Fruit fly (Drosophila melanogaster): ENCODE measurements around the gene Nop56.

The Nop56 gene

DNA sequence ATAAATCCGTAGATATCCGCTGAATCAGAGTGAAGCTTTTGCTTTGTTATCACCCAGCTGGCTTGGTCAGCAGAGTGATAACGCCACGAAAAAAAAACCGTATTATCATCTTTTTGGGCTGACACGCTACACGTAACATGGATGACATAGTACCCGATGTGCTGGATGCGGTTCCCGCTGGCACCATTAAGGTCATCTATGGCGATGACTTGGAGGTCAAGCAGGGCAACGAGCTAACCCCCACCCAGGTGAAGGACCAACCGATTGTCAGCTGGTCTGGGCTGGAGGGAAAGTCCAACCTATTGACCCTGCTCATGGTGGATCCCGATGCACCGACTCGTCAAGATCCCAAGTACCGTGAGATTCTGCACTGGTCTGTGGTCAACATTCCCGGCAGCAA lies 44.3 kb upstream of the Nop56 start:
- TF ChIP-seq CG14655 (GFP tag; optimal IDR thresholded peaks at IDR 0.05) (no peak), CG15710 (tag; optimal IDR thresholded peaks at IDR 0.05) (no peak), D1 (tag; optimal IDR thresholded peaks at IDR 0.05) (no peak), Ets98B (GFP tag; IDR thresholded peaks at IDR 0.05) (no peak), CG12605 (GFP tag; IDR thresholded peaks at IDR 0.05) (no peak), CG8301 (tag; optimal IDR thresholded peaks at IDR 0.05) (no peak), CG4496 (GFP tag; IDR thresholded peaks at IDR 0.05) (no peak), Snoo (tag; optimal IDR thresholded peaks at IDR 0.05) (no peak)

DNA sequence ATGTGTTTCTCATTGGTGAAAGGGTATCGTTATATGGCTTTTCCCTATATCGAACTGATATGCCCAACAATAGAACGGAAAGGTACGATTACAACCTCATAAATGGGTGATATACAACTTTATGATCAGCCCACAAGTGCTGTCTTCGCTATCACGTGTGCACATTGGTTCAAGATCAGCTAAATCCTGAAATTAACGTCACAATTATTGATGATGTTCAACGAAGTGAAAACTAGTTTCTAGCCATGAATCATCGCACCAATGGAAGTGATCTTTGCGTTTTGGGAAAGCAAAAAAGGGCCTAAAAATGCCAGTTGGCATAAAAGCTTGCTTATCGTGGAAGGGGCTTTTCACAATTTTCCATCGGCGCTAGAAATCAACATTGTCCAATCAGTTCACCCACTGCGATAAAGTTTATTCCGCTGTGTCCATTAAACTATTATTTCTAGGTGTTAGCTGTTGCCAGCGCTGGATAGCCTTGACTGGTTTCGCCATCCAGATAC lies 43.8 kb upstream of the Nop56 start, which contains the start of gene CG7054:
Gene CG7054 (plus strand): TSS at position 375 of the 503 bp plus-strand sequence.
- TF ChIP-seq CG10348 (GFP tag; IDR thresholded peaks at IDR 0.05): no peak
- peak; percentile 9; the same call in 1 of the 2 replicates for TF ChIP-seq Ets98B (GFP tag; IDR thresholded peaks at IDR 0.05)
- no peak for TF ChIP-seq Snoo (tag; optimal IDR thresholded peaks at IDR 0.05)
- no peak for TF ChIP-seq CG17806 (tag; optimal IDR thresholded peaks at IDR 0.05)
- TF ChIP-seq CG34367 (tag; optimal IDR thresholded peaks at IDR 0.05): no peak
- no peak for TF ChIP-seq Pif1B (GFP tag; optimal IDR thresholded peaks at IDR 0.05)
- no peak for TF ChIP-seq CG9948 (tag; optimal IDR thresholded peaks at IDR 0.05)
- TF ChIP-seq EcR (GFP tag; optimal IDR thresholded peaks at IDR 0.05): no peak
- no peak for TF ChIP-seq gl (tag; optimal IDR thresholded peaks at IDR 0.05)
- 0 out of 3 replicates have a peak, but pooled peaks have one; percentile 16 for TF ChIP-seq CG4496 (GFP tag; IDR thresholded peaks at IDR 0.05)

DNA sequence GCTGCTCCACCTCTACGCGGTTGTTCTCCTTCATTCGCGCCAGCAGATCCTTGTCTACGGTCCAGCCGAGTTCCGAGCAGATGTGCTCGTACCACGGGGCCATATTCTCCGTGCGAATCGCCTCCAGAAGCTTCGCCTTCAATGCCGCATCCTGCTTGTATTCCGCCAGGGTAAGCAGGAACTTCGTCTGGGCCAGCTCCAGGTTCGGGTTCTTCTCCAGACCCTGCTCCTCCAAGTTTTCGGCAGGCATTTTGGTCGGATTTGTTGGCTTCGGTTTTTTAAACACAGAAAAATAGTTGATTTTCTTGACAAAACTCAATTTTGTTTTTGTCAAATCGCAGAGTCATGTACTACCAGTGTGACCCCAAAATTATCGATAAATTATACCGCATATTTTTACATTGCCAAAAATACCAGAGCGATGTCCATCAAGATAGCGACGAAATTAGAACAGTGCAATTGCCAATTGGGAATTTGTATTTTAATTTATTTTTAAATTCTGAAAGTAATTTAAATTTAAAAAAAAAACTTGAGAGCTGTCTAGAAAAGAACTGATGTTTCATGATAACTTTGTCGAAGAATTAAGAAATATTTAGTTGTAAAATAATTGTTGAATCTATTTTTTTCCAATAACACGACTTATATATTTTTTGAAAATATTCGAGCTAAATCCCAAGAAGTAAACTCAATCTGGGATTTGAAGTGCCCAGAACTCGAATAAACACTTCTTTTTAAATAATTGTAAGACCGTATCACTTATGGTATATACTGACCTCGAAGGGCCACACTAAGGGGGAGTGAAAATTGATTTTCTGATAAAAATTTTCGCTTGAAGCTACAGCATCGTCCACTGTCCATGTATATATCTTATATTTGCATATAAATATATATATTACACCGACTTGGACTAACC lies 41.1 kb upstream of the Nop56 start, which contains the start of the genes Rpn7 and AP-2mu:
Gene Rpn7 (minus strand): TSS at position 382 of the 913 bp plus-strand sequence.
Gene AP-2mu (plus strand): TSS at position 783 of the 913 bp plus-strand sequence.
- no peak for TF ChIP-seq D1 (tag; optimal IDR thresholded peaks at IDR 0.05)
- no peak for TF ChIP-seq CG4496 (GFP tag; IDR thresholded peaks at IDR 0.05)
- TF ChIP-seq Snoo (tag; optimal IDR thresholded peaks at IDR 0.05): no peak
- no peak for TF ChIP-seq fd96Ca (GFP tag; IDR thresholded peaks at IDR 0.05)
- no peak for TF ChIP-seq rn (GFP tag; IDR thresholded peaks at IDR 0.05)
- no peak for TF ChIP-seq CG8159 (tag; optimal IDR thresholded peaks at IDR 0.05)
- TF ChIP-seq gl (tag; optimal IDR thresholded peaks at IDR 0.05): no peak
- TF ChIP-seq Ets98B (GFP tag; IDR thresholded peaks at IDR 0.05): no peak
- TF ChIP-seq CG32121 (GFP tag; IDR thresholded peaks at IDR 0.05): no peak

DNA sequence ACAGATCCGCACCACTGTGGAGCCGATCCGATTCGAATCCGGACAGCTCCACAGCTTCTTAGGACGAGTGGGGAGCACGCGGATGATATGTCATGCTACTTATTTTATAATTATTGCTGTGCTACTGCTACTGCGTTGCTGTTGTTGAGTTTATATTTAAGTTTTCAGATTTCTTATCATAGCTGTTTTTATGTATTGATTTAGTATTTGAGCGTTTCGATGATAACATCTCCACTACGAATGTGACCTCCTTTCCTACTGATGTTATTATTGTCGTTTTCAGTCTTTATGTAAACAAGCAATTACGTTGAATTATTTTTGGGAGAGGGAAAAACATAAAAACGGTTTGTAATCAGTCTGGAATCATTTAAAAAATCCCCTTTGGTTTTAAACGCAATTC lies 35.1 kb upstream of the Nop56 start:
- TF ChIP-seq CG17806 (tag; optimal IDR thresholded peaks at IDR 0.05): no peak
- no peak for TF ChIP-seq Pif1A (GFP tag; optimal IDR thresholded peaks at IDR 0.05)
- no peak for TF ChIP-seq CG8159 (tag; optimal IDR thresholded peaks at IDR 0.05)
- no peak for TF ChIP-seq CG12605 (GFP tag; IDR thresholded peaks at IDR 0.05)
- TF ChIP-seq CG32121 (GFP tag; IDR thresholded peaks at IDR 0.05): no peak
- TF ChIP-seq CG34367 (tag; optimal IDR thresholded peaks at IDR 0.05): no peak
- no peak for TF ChIP-seq EcR (GFP tag; optimal IDR thresholded peaks at IDR 0.05)
- TF ChIP-seq rn (GFP tag; IDR thresholded peaks at IDR 0.05): no peak
- TF ChIP-seq Snoo (tag; optimal IDR thresholded peaks at IDR 0.05): no peak
- TF ChIP-seq CG9948 (tag; optimal IDR thresholded peaks at IDR 0.05): no peak

DNA sequence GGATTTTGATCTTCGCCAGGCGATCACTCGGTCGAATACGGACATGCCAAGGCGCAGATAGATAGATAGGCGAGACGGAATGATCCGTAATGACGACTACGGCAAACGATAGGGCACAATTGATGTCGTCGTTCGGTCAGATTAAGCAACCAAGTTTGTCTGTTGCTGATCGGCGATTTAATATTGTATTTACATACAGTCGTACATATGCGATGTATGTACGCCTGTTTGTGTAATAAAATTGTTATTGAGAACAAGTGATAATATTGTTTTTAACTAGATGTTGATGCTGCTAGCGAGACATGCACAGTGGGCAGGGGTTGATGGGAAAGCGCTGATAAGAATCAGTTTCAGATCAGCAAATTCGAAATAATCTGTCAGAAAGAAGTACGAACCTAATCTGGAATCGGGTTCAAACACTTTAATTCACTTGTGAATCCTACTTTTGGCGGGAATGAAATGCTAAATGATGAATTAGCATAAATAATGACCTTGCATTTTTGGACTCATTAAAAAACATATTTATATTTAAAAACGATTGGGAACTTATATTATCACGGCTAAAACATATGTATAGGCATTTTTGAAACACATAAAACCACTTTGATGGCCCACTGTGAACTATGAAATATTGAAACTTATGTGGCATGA lies 34.6 kb upstream of the Nop56 start:
- no peak for TF ChIP-seq Snoo (tag; optimal IDR thresholded peaks at IDR 0.05)
- TF ChIP-seq CG8159 (tag; optimal IDR thresholded peaks at IDR 0.05): peak; percentile 71
- TF ChIP-seq CG13204 (GFP tag; optimal IDR thresholded peaks at IDR 0.05): no peak
- TF ChIP-seq CG34367 (tag; optimal IDR thresholded peaks at IDR 0.05): peak; percentile 16
- no peak for TF ChIP-seq D1 (tag; optimal IDR thresholded peaks at IDR 0.05)
- TF ChIP-seq CG9948 (tag; optimal IDR thresholded peaks at IDR 0.05): peak; percentile 50
- TF ChIP-seq CG32121 (GFP tag; IDR thresholded peaks at IDR 0.05): no peak
- TF ChIP-seq Pif1A (GFP tag; optimal IDR thresholded peaks at IDR 0.05): no peak
- TF ChIP-seq EcR (GFP tag; optimal IDR thresholded peaks at IDR 0.05): no peak
- no peak for TF ChIP-seq CG12605 (GFP tag; IDR thresholded peaks at IDR 0.05)
- TF ChIP-seq CG4496 (GFP tag; IDR thresholded peaks at IDR 0.05): no peak
- TF ChIP-seq gl (tag; optimal IDR thresholded peaks at IDR 0.05): no peak
- TF ChIP-seq CG10348 (GFP tag; IDR thresholded peaks at IDR 0.05): no peak
- no peak for TF ChIP-seq CG14655 (GFP tag; optimal IDR thresholded peaks at IDR 0.05)
- peak; percentile 17 for TF ChIP-seq Pif1B (GFP tag; optimal IDR thresholded peaks at IDR 0.05)
- peak; percentile 41 for TF ChIP-seq CG8301 (tag; optimal IDR thresholded peaks at IDR 0.05)
- TF ChIP-seq CG17806 (tag; optimal IDR thresholded peaks at IDR 0.05): peak; percentile 14
- peak; percentile 39 for TF ChIP-seq CG15710 (tag; optimal IDR thresholded peaks at IDR 0.05)
- TF ChIP-seq rn (GFP tag; IDR thresholded peaks at IDR 0.05): no peak
- TF ChIP-seq fd96Ca (GFP tag; IDR thresholded peaks at IDR 0.05): 0 out of 3 replicates have a peak, but pooled peaks have one; percentile 16
- no peak for TF ChIP-seq Ets98B (GFP tag; IDR thresholded peaks at IDR 0.05)

Measured in whole organism, pupa.